Worm (Caenorhabditis elegans) whole organism, late embryonic: ENCODE measurements around the gene cyp-14A4.

Source experiments
- Y22D7AL.16 ChIP-seq: sonication (generic microtip); optimal IDR thresholded peaks from 2 replicates; lab custom pipeline; 2016; ENCODE audit warnings: missing genetic modification characterization, missing compliant biosample characterization
- ceh-31 ChIP-seq: sonication (generic microtip); optimal IDR thresholded peaks from 2 replicates; lab custom pipeline; 2016; ENCODE audit warnings: missing genetic modification characterization, missing compliant biosample characterization
- che-1 ChIP-seq: sonication (generic microtip); optimal IDR thresholded peaks from 2 replicates; lab custom pipeline; 2016; ENCODE audit warnings: mild to moderate bottlenecking, missing genetic modification characterization, missing compliant biosample characterization
- dmd-4 ChIP-seq: sonication (generic microtip); optimal IDR thresholded peaks from 2 replicates; lab custom pipeline; 2016; ENCODE audit warnings: borderline replicate concordance, missing genetic modification characterization, missing compliant biosample characterization
- eyg-1 ChIP-seq: sonication (generic microtip); optimal IDR thresholded peaks from 2 replicates; lab custom pipeline; 2016; ENCODE audit warnings: missing genotype, missing genetic modification characterization, missing compliant biosample characterization
- fkh-6 ChIP-seq: sonication (generic microtip); optimal IDR thresholded peaks from 2 replicates; lab custom pipeline; 2016; ENCODE audit warnings: missing genetic modification characterization, missing compliant biosample characterization
- pha-4 ChIP-seq: fragments of 150-350 bp; optimal IDR thresholded peaks from 2 replicates; lab custom pipeline; 2018; ENCODE audit warnings: missing biosample characterization, missing genetic modification reagents, missing genetic modification characterization

ce11 chrX:13310763-13311162 is 26.8 kb upstream of the cyp-14A4 start:
- TF ChIP-seq ceh-31 = no peak
- no peak for TF ChIP-seq Y22D7AL.16
- no peak for TF ChIP-seq che-1
- no peak for TF ChIP-seq dmd-4 (tag; lab: Kevin White, UChicago)
- TF ChIP-seq eyg-1 (tag; lab: Kevin White, UChicago) = no peak
- TF ChIP-seq pha-4 (tag; lab: Kevin White, UChicago) = no peak
- no peak for TF ChIP-seq fkh-6 (tag; lab: Kevin White, UChicago)
